Worm (Caenorhabditis elegans): ENCODE results near the gene mrps-31.

DNA sequence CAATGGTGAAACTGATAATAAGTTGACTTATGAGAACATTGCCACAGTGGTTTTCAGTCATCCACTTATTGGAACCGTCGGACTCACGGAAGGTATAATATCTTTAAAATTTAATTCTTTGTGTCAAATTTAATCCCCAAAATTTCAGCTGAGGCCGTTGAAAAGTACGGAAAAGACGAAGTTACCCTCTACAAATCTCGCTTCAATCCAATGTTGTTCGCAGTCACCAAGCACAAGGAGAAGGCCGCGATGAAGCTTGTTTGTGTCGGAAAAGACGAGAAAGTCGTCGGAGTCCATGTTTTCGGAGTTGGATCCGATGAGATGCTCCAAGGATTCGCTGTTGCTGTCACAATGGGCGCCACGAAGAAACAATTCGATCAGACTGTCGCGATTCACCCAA lies 22.3 kb upstream of the mrps-31 start:
- TF ChIP-seq xnd-1 (tag; optimal IDR thresholded peaks at IDR 0.05), result no peak
- no peak for TF ChIP-seq B0035.1 (tag; optimal IDR thresholded peaks at IDR 0.05)
- TF ChIP-seq him-1 (tag; optimal IDR thresholded peaks at IDR 0.05), result no peak
- no peak for TF ChIP-seq sdz-38 (tag; optimal IDR thresholded peaks at IDR 0.05)
- no peak for TF ChIP-seq repo-1 (tag; optimal IDR thresholded peaks at IDR 0.05)
- no peak for TF ChIP-seq F49E8.2 (tag; optimal IDR thresholded peaks at IDR 0.05; ENCODE audit: insufficient read depth)
- TF ChIP-seq egl-44 (GFP tag; IDR thresholded peaks at IDR 0.05), result no peak
- 0 out of 2 replicates have a peak, but pooled peaks have one; percentile 11 for TF ChIP-seq egl-18 (GFP tag; IDR thresholded peaks at IDR 0.05)
- no peak for TF ChIP-seq unc-130 (GFP tag; optimal IDR thresholded peaks at IDR 0.05)
